Fruit fly (Drosophila melanogaster): Measurements from ENCODE around the gene Nepl17.
A peak's percentile ranks its signal among the peaks of the same experiment; 100 is the strongest.

Gene Nepl17

dm6 chr3R:28911758-28912157, 39.1 kb downstream of the Nepl17 start:
- TF ChIP-seq noc (tag; optimal IDR thresholded peaks at IDR 0.05): peak; percentile 16

- TF ChIP-seq noc (tag; optimal IDR thresholded peaks at IDR 0.05): no peak
These were observed 40.3 kb downstream of the Nepl17 start for dm6 chr3R:28913039-28913438.

dm6 chr3R:28913890-28914750, 41.4 kb downstream of the Nepl17 start:
- no peak for TF ChIP-seq noc (tag; optimal IDR thresholded peaks at IDR 0.05)

dm6 chr3R:28922744-28923143, 50.0 kb downstream of the Nepl17 start, which contains the start of gene CG11828:
TSS of gene CG11828 (plus strand) at chr3R:28923044.
- no peak for TF ChIP-seq noc (tag; optimal IDR thresholded peaks at IDR 0.05)

Measured in whole organism, larva.